Worm (Caenorhabditis elegans) whole organism, early embryonic: ENCODE data around the gene srh-72.

ENCODE experiments used
- B0310.2 ChIP-seq: sonication (generic microtip); optimal IDR thresholded peaks from 2 replicates; lab custom pipeline; 2016; ENCODE audit warnings: mild to moderate bottlenecking, missing genetic modification characterization, missing compliant biosample characterization
- F13C5.2 ChIP-seq: sonication (generic microtip); optimal IDR thresholded peaks from 2 replicates; lab custom pipeline; 2017; ENCODE audit warnings: mild to moderate bottlenecking, missing genetic modification characterization, inconsistent platforms, missing compliant biosample characterization
- aly-1 ChIP-seq: sonication (generic microtip); optimal IDR thresholded peaks from 2 replicates; lab custom pipeline; 2016; ENCODE audit warnings: missing genetic modification characterization, missing compliant biosample characterization
- ama-1 ChIP-seq: fragments of 150-350 bp; optimal IDR thresholded peaks from 2 replicates; lab custom pipeline; 2014
- ceh-13 ChIP-seq: fragments of 200-800 bp; sonication (Bioruptor generic); optimal IDR thresholded peaks from 2 replicates; lab custom pipeline; 2018; ENCODE audit warnings: mild to moderate bottlenecking, missing genetic modification characterization, missing compliant biosample characterization
- ceh-36 ChIP-seq: sonication (generic microtip); optimal IDR thresholded peaks from 2 replicates; lab custom pipeline; 2016; ENCODE audit warnings: missing genetic modification characterization, inconsistent platforms, missing compliant biosample characterization
- ets-7 ChIP-seq: sonication (generic microtip); optimal IDR thresholded peaks from 2 replicates; lab custom pipeline; 2016; ENCODE audit warnings: missing genotype, missing genetic modification characterization, missing compliant biosample characterization
- flt-1 ChIP-seq: fragments of 200-800 bp; sonication (Bioruptor generic); IDR thresholded peaks from 2 replicates; pipeline ENCODE4 v1.3.6; 2022; ENCODE audit warnings: missing genetic modification characterization, missing compliant biosample characterization
- hmbx-1 ChIP-seq: sonication (generic microtip); optimal IDR thresholded peaks from 2 replicates; lab custom pipeline; 2016; ENCODE audit warnings: mild to moderate bottlenecking, missing genetic modification characterization, missing compliant biosample characterization
- hmg-4 ChIP-seq: fragments of 200-800 bp; sonication (Bioruptor generic); optimal IDR thresholded peaks from 2 replicates; lab custom pipeline; 2018; ENCODE audit warnings: mild to moderate bottlenecking, missing genetic modification characterization, missing compliant biosample characterization
- hnd-1 ChIP-seq: sonication (generic microtip); optimal IDR thresholded peaks from 2 replicates; lab custom pipeline; 2016; ENCODE audit warnings: missing genetic modification characterization, missing compliant biosample characterization
- pes-1 ChIP-seq: fragments of 200-800 bp; sonication (Bioruptor generic); IDR thresholded peaks from 2 replicates; pipeline ENCODE4 v1.3.6; 2022; ENCODE audit warnings: missing genetic modification reagents, missing genetic modification characterization, missing compliant biosample characterization
- scrt-1 ChIP-seq: fragments of 200-800 bp; sonication (Bioruptor generic); IDR thresholded peaks from 2 replicates; pipeline ENCODE4 v1.3.6; 2022; ENCODE audit warnings: missing genetic modification characterization, missing compliant biosample characterization
- sea-1 ChIP-seq: fragments of 200-800 bp; sonication (Bioruptor generic); conservative IDR thresholded peaks from 2 replicates; pipeline ENCODE4 v1.3.6; 2022; ENCODE audit warnings: missing genetic modification characterization, missing compliant biosample characterization
- tbx-11 ChIP-seq: fragments of 200-800 bp; sonication (Bioruptor generic); IDR thresholded peaks from 2 replicates; pipeline ENCODE4 v1.3.6; 2022; ENCODE audit warnings: missing genetic modification characterization, missing compliant biosample characterization
- tbx-37 ChIP-seq: fragments of 200-800 bp; sonication (Bioruptor generic); conservative IDR thresholded peaks from 2 replicates; pipeline ENCODE4 v1.3.6; 2022; ENCODE audit warnings: missing genetic modification reagents, missing genetic modification characterization, missing compliant biosample characterization
- tra-4 ChIP-seq: sonication (generic microtip); optimal IDR thresholded peaks from 2 replicates; lab custom pipeline; 2017; ENCODE audit warnings: missing genetic modification characterization, missing compliant biosample characterization

srh-72 gene

ce11 chrII:1618948-1619347 lies 21.4 kb downstream of the srh-72 start, which contains the start of gene fbxa-166:
TSS of gene fbxa-166 (minus strand) at chrII:1619048.
- TF ChIP-seq hmg-4 (GFP tag; lab: Kevin White, UChicago) (no peak), hnd-1 (no peak), pes-1 (GFP tag; lab: Robert Waterston, UW) (no peak), tbx-11 (GFP tag; lab: Robert Waterston, UW) (no peak), scrt-1 (no peak), ceh-13 (no peak), hmbx-1 (tag; lab: Kevin White, UChicago) (no peak), ama-1 (no peak), flt-1 (GFP tag; lab: Robert Waterston, UW) (no peak), ets-7 (tag; lab: Kevin White, UChicago) (no peak), F13C5.2 (no peak), B0310.2 (tag; lab: Kevin White, UChicago) (no peak), ceh-36 (tag; lab: Kevin White, UChicago) (no peak), sea-1 (GFP tag; lab: Robert Waterston, UW) (no peak), tra-4 (tag; lab: Kevin White, UChicago) (no peak), aly-1 (tag; lab: Kevin White, UChicago) (no peak), tbx-37 (GFP tag; lab: Robert Waterston, UW) (no peak)

- TF ChIP-seq ceh-36 (tag; lab: Kevin White, UChicago) (no peak), hnd-1 (no peak), pes-1 (GFP tag; lab: Robert Waterston, UW) (no peak), tra-4 (tag; lab: Kevin White, UChicago) (no peak), ceh-13 (no peak), scrt-1 (no peak), flt-1 (GFP tag; lab: Robert Waterston, UW) (no peak), ama-1 (no peak)
Observed at ce11 chrII:1616382-1616781, 24.0 kb downstream of the srh-72 start, which contains the start of gene fbxa-165. TSS of gene fbxa-165 (minus strand) at chrII:1616482.

ce11 chrII:1613972-1614371 lies 26.4 kb downstream of the srh-72 start, which contains the start of gene fbxa-164:
TSS of gene fbxa-164 (minus strand) at chrII:1614072.
- TF ChIP-seq tbx-37 (GFP tag; lab: Robert Waterston, UW) = no peak
- no peak for TF ChIP-seq sea-1 (GFP tag; lab: Robert Waterston, UW)
- TF ChIP-seq scrt-1 = no peak
- no peak for TF ChIP-seq ets-7 (tag; lab: Kevin White, UChicago)
- TF ChIP-seq aly-1 (tag; lab: Kevin White, UChicago) = no peak

- TF ChIP-seq ceh-13 = no peak
- no peak for TF ChIP-seq B0310.2 (tag; lab: Kevin White, UChicago)
- TF ChIP-seq hnd-1 = no peak
- no peak for TF ChIP-seq hmbx-1 (tag; lab: Kevin White, UChicago)
- TF ChIP-seq hmg-4 (GFP tag; lab: Kevin White, UChicago) = no peak
- no peak for TF ChIP-seq aly-1 (tag; lab: Kevin White, UChicago)
- TF ChIP-seq tbx-11 (GFP tag; lab: Robert Waterston, UW) = no peak
- no peak for TF ChIP-seq ama-1
- TF ChIP-seq scrt-1 = no peak
- no peak for TF ChIP-seq sea-1 (GFP tag; lab: Robert Waterston, UW)
- no peak for TF ChIP-seq tbx-37 (GFP tag; lab: Robert Waterston, UW)
Observed at ce11 chrII:1610630-1611029, 29.8 kb downstream of the srh-72 start, which contains the start of gene fbxa-163. TSS of gene fbxa-163 (minus strand) at chrII:1610730.

- no peak for TF ChIP-seq flt-1 (GFP tag; lab: Robert Waterston, UW)
Observed at ce11 chrII:1608915-1609314, 31.5 kb downstream of the srh-72 start.

- TF ChIP-seq tra-4 (tag; lab: Kevin White, UChicago) = no peak
- TF ChIP-seq pes-1 (GFP tag; lab: Robert Waterston, UW) = no peak
- TF ChIP-seq B0310.2 (tag; lab: Kevin White, UChicago) = no peak
- no peak for TF ChIP-seq ceh-13
- no peak for TF ChIP-seq ama-1
- TF ChIP-seq ceh-36 (tag; lab: Kevin White, UChicago) = no peak
- TF ChIP-seq hnd-1 = no peak
- no peak for TF ChIP-seq hmbx-1 (tag; lab: Kevin White, UChicago)
- no peak for TF ChIP-seq hmg-4 (GFP tag; lab: Kevin White, UChicago)
- no peak for TF ChIP-seq aly-1 (tag; lab: Kevin White, UChicago)
- no peak for TF ChIP-seq F13C5.2
- no peak for TF ChIP-seq flt-1 (GFP tag; lab: Robert Waterston, UW)
- no peak for TF ChIP-seq ets-7 (tag; lab: Kevin White, UChicago)
- no peak for TF ChIP-seq tbx-11 (GFP tag; lab: Robert Waterston, UW)
- no peak for TF ChIP-seq sea-1 (GFP tag; lab: Robert Waterston, UW)
- TF ChIP-seq tbx-37 (GFP tag; lab: Robert Waterston, UW) = no peak
- no peak for TF ChIP-seq scrt-1
Observed at ce11 chrII:1607575-1607974, 32.8 kb downstream of the srh-72 start.

- TF ChIP-seq flt-1 (GFP tag; lab: Robert Waterston, UW) = no peak
- TF ChIP-seq ets-7 (tag; lab: Kevin White, UChicago) = no peak
- no peak for TF ChIP-seq hmbx-1 (tag; lab: Kevin White, UChicago)
- no peak for TF ChIP-seq F13C5.2
- no peak for TF ChIP-seq pes-1 (GFP tag; lab: Robert Waterston, UW)
- no peak for TF ChIP-seq ceh-13
- no peak for TF ChIP-seq sea-1 (GFP tag; lab: Robert Waterston, UW)
- no peak for TF ChIP-seq ama-1
- no peak for TF ChIP-seq tbx-37 (GFP tag; lab: Robert Waterston, UW)
- TF ChIP-seq aly-1 (tag; lab: Kevin White, UChicago) = no peak
- TF ChIP-seq tbx-11 (GFP tag; lab: Robert Waterston, UW) = no peak
- TF ChIP-seq B0310.2 (tag; lab: Kevin White, UChicago) = no peak
- TF ChIP-seq hmg-4 (GFP tag; lab: Kevin White, UChicago) = no peak
- TF ChIP-seq tra-4 (tag; lab: Kevin White, UChicago) = no peak
- TF ChIP-seq ceh-36 (tag; lab: Kevin White, UChicago) = no peak
- TF ChIP-seq hnd-1 = no peak
Observed at ce11 chrII:1606079-1606478, 34.3 kb downstream of the srh-72 start, which contains the start of gene bath-33. TSS of gene bath-33 (minus strand) at chrII:1606179.
